Fruit fly (Drosophila melanogaster) whole organism: ENCODE results near the gene CG7857.

ENCODE experiments used
- CG8478 ChIP-seq: fragments of >200 bp; optimal IDR thresholded peaks from 2 replicates; lab custom pipeline; 2018; ENCODE audit warnings: inconsistent platforms
- Dll ChIP-seq: fragments of >200 bp; optimal IDR thresholded peaks from 2 replicates; lab custom pipeline; 2017
- EcR ChIP-seq, 2 experiments: fragments of >200 bp; optimal IDR thresholded peaks; 2 replicates each; lab custom pipeline; 2017; ENCODE audit warnings: missing biosample characterization in 2 of 2, missing genetic modification characterization in 2 of 2, missing genetic modification reagents in 2 of 2
- pan ChIP-seq: fragments of >200 bp; optimal IDR thresholded peaks from 2 replicates; lab custom pipeline; 2017
- psq ChIP-seq: fragments of >200 bp; optimal IDR thresholded peaks from 2 replicates; lab custom pipeline; 2017
- usp ChIP-seq: fragments of >200 bp; optimal IDR thresholded peaks from 2 replicates; lab custom pipeline; 2017; ENCODE audit warnings: missing biosample characterization, missing genetic modification characterization, mixed read lengths

DNA sequence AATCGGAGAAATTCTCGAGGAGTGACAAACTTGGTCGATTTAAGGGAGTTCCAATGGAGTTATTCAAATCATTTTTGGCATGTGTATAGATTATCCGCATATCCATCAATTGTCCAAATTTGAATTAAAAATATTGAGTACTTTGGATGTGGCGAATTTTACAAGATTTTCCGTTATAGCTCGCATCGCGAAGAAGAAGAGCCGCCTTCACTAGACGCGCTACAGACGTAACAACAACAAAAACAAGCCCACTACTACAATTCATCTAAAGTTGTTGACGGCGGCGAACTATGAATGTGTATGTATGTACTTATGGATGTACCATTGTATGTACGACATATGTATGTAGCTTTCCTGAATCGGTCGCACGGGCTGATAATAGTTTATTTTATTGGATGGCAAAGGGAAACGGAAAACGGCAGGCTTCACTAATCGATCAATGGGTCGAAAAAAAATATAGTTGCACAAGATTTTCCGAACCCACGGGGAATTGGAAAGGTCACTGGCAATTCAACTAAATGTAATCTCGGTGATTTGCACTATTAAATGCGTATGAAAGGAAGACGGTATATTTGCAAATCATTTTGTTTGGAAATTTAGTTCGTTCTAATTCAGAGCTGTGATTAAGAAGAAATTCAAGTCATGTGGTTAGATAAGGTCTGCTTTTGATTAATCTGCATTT is 10.3 kb upstream of the CG7857 start:
- TF ChIP-seq pan (no peak), EcR (GFP tag; optimal IDR thresholded peaks at IDR 0.05; lab: Kevin White, UChicago) (no peak), psq (lab: Kevin White, UChicago) (no peak), usp (no peak), Dll (lab: Kevin White, UChicago) (no peak), CG8478 (lab: Kevin White, UChicago) (no peak)
